Worm (Caenorhabditis elegans) whole organism, L1 larva: ENCODE measurements around the gene fbxa-172.

Experiments used
- Y116A8C.19 ChIP-seq: sonication (generic microtip); optimal IDR thresholded peaks from 2 replicates; lab custom pipeline; 2016; ENCODE audit warnings: missing compliant biosample characterization, missing genetic modification characterization, borderline replicate concordance
- ama-1 ChIP-seq: fragments of 150-350 bp; optimal IDR thresholded peaks from 2 replicates; lab custom pipeline; 2014
- blmp-1 ChIP-seq: fragments of 150-350 bp; optimal IDR thresholded peaks from 2 replicates; lab custom pipeline; 2014; ENCODE audit warnings: missing biosample characterization, missing genetic modification characterization
- egl-27 ChIP-seq, 2 experiments: fragments of 150-350 bp in 1 of 2; sonication (generic microtip); optimal IDR thresholded peaks; 3 replicates each; lab custom pipeline; 2017 to 2018; ENCODE audit warnings: missing biosample characterization in 2 of 2, missing genetic modification characterization in 2 of 2, missing genetic modification reagents in 2 of 2
- lin-15B ChIP-seq: fragments of 150-350 bp; sonication (generic microtip); optimal IDR thresholded peaks from 3 replicates; lab custom pipeline; 2014; ENCODE audit warnings: missing biosample characterization, missing genetic modification characterization
- nhr-76 ChIP-seq: sonication (generic microtip); optimal IDR thresholded peaks from 2 replicates; lab custom pipeline; 2017; ENCODE audit warnings: missing biosample characterization, missing genetic modification characterization
- zag-1 ChIP-seq: fragments of 150-350 bp; optimal IDR thresholded peaks from 2 replicates; lab custom pipeline; 2014; ENCODE audit warnings: missing biosample characterization, missing genetic modification characterization

DNA sequence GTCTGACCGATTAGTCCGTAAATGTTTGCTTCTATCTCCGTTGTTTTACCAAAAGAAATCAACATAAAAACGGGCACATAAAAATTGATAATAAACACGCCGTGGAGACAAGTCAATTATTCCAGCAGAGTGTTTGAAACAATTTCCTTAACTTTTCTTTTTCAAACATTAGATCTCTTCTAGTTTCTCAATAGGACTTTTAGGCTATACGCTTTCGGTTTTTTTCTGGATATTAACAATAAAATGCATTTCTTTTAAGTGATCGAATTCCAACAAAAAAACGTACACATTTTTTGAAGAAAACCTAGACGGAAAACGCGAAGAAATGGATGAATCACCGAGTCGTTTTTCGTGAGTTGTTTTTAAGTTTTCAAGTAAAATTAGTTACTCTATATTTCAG, at the start of gene fbxa-172:
- TF ChIP-seq ama-1 (no peak), egl-27 (tag; optimal IDR thresholded peaks at IDR 0.05; lab: Kevin White, UChicago) (no peak), lin-15B (tag; lab: Kevin White, UChicago) (no peak), zag-1 (tag; lab: Kevin White, UChicago) (no peak), blmp-1 (tag; lab: Kevin White, UChicago) (no peak), nhr-76 (tag; lab: Kevin White, UChicago) (no peak), Y116A8C.19 (no peak)
